Fruit fly (Drosophila melanogaster): Measurements from ENCODE around the gene CG1998.
A peak's percentile ranks its signal among the peaks of the same experiment; 100 is the strongest.

CG1998 gene

dm6 chrX:13401245-13401644, 11.6 kb downstream of the CG1998 start:
- TF ChIP-seq CG8478 (optimal IDR thresholded peaks at IDR 0.05) (no peak), CTCF (optimal IDR thresholded peaks at IDR 0.05) (peak; percentile 88 to 90)

dm6 chrX:13397610-13398009, 15.3 kb downstream of the CG1998 start:
- no peak for TF ChIP-seq CG8478 (optimal IDR thresholded peaks at IDR 0.05)
- TF ChIP-seq CTCF (optimal IDR thresholded peaks at IDR 0.05) = no peak

- TF ChIP-seq CG8478 (optimal IDR thresholded peaks at IDR 0.05) (no peak), CTCF (optimal IDR thresholded peaks at IDR 0.05) (no peak)
Measured at dm6 chrX:13396378-13397099, 16.3 kb downstream of the CG1998 start, which contains the start of gene Bcat. Gene Bcat, plus strand, starts transcription at chrX:13396899.

- no peak for TF ChIP-seq CG8478 (optimal IDR thresholded peaks at IDR 0.05)
- no peak for TF ChIP-seq CTCF (optimal IDR thresholded peaks at IDR 0.05)
Measured at dm6 chrX:13395988-13396377, 16.9 kb downstream of the CG1998 start.

dm6 chrX:13395020-13395419, 17.9 kb downstream of the CG1998 start:
- TF ChIP-seq CTCF (optimal IDR thresholded peaks at IDR 0.05) (no peak), CG8478 (optimal IDR thresholded peaks at IDR 0.05) (no peak)

- TF ChIP-seq CG8478 (optimal IDR thresholded peaks at IDR 0.05) (no peak), CTCF (optimal IDR thresholded peaks at IDR 0.05) (no peak)
Measured at dm6 chrX:13394343-13394742, 18.5 kb downstream of the CG1998 start.

dm6 chrX:13392764-13393163, 20.1 kb downstream of the CG1998 start:
- no peak for TF ChIP-seq CTCF (optimal IDR thresholded peaks at IDR 0.05)
- no peak for TF ChIP-seq CG8478 (optimal IDR thresholded peaks at IDR 0.05)

dm6 chrX:13392041-13392353, 20.9 kb downstream of the CG1998 start:
- TF ChIP-seq CTCF (optimal IDR thresholded peaks at IDR 0.05) = no peak
- no peak for TF ChIP-seq CG8478 (optimal IDR thresholded peaks at IDR 0.05)

dm6 chrX:13391174-13392040, 21.5 kb downstream of the CG1998 start:
- no peak for TF ChIP-seq CG8478 (optimal IDR thresholded peaks at IDR 0.05)
- no peak for TF ChIP-seq CTCF (optimal IDR thresholded peaks at IDR 0.05)

dm6 chrX:13390465-13391173, 22.3 kb downstream of the CG1998 start:
- TF ChIP-seq CG8478 (optimal IDR thresholded peaks at IDR 0.05) = no peak
- no peak for TF ChIP-seq CTCF (optimal IDR thresholded peaks at IDR 0.05)

dm6 chrX:13387373-13387850, 25.5 kb downstream of the CG1998 start, which contains the start of the genes Ype and CG1662:
Gene Ype, minus strand, starts transcription at chrX:13387417.
Gene CG1662, plus strand, starts transcription at chrX:13387563.
- TF ChIP-seq CG8478 (optimal IDR thresholded peaks at IDR 0.05) = no peak
- TF ChIP-seq CTCF (optimal IDR thresholded peaks at IDR 0.05) = no peak

dm6 chrX:13386776-13387175, 26.1 kb downstream of the CG1998 start:
- TF ChIP-seq CTCF (optimal IDR thresholded peaks at IDR 0.05) = no peak
- no peak for TF ChIP-seq CG8478 (optimal IDR thresholded peaks at IDR 0.05)

dm6 chrX:13384583-13385342, 28.1 kb downstream of the CG1998 start, which contains the start of the genes Rbp1-like and Tim9a:
Gene Rbp1-like, minus strand, starts transcription at chrX:13384877.
Gene Tim9a, plus strand, starts transcription at chrX:13385210.
- TF ChIP-seq CG8478 (optimal IDR thresholded peaks at IDR 0.05) (no peak), CTCF (optimal IDR thresholded peaks at IDR 0.05) (no peak)

- TF ChIP-seq CTCF (optimal IDR thresholded peaks at IDR 0.05) (no peak), CG8478 (optimal IDR thresholded peaks at IDR 0.05) (no peak)
Measured at dm6 chrX:13384177-13384576, 28.7 kb downstream of the CG1998 start.

Data from S2 (cell line).